Worm (Caenorhabditis elegans) whole organism, L4 larva: ENCODE measurements around the gene M60.4.

Experiments used
- F44E2.7 ChIP-seq: fragments of 200-800 bp; sonication (Bioruptor generic); IDR thresholded peaks from 2 replicates; pipeline ENCODE4 v2.1.2; 2022; ENCODE audit warnings: missing genetic modification characterization, missing compliant biosample characterization
- egl-27 ChIP-seq: sonication (generic microtip); optimal IDR thresholded peaks from 3 replicates; lab custom pipeline; 2017; ENCODE audit warnings: missing biosample characterization, missing genetic modification reagents, missing genetic modification characterization
- hlh-30 ChIP-seq: sonication (generic microtip); optimal IDR thresholded peaks from 2 replicates; lab custom pipeline; 2017; ENCODE audit warnings: antibody characterized with exemption, mild to moderate bottlenecking, missing genetic modification characterization, missing compliant biosample characterization; ENCODE audit not compliant: insufficient read depth
- lsy-2 ChIP-seq, 2 experiments: fragments of 150-350 bp in 1 of 2; sonication (generic microtip) in 1 of 2; optimal IDR thresholded peaks; 2 replicates each; lab custom pipeline; 2014 to 2017; ENCODE audit warnings: missing biosample characterization in 2 of 2, missing genetic modification characterization in 2 of 2
- nhr-76 ChIP-seq: fragments of 150-350 bp; optimal IDR thresholded peaks from 2 replicates; lab custom pipeline; 2014; ENCODE audit warnings: missing biosample characterization, missing genetic modification characterization
- nhr-77 ChIP-seq: fragments of 150-350 bp; optimal IDR thresholded peaks from 2 replicates; lab custom pipeline; 2014; ENCODE audit warnings: missing biosample characterization, missing genetic modification characterization
- rbr-2 ChIP-seq: sonication (generic microtip); optimal IDR thresholded peaks from 2 replicates; lab custom pipeline; 2016; ENCODE audit warnings: missing genotype, missing genetic modification characterization, missing compliant biosample characterization

DNA sequence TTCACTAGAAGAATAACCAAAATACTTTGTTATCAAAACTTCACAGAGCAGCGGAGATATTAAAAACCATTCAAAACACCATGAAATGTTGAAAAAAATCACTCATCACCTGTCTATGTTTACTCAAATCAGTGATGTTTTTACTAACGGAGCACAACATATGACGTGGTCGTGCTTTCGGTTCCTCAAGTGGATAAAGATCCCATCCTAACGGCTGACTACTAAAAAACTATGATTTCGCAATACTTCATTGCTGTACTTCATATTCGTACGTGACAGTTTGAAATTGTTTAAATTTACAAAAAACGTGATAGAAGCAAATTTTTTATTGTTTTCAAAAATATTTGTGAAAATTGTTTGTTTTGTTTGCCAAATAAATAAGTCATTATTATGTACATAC lies 21.6 kb upstream of the M60.4 start:
- TF ChIP-seq nhr-77 (tag; lab: Kevin White, UChicago) (no peak), F44E2.7 (GFP tag; lab: Robert Waterston, UW) (no peak), nhr-76 (tag; lab: Kevin White, UChicago) (no peak), lsy-2 (tag; optimal IDR thresholded peaks at IDR 0.05; lab: Kevin White, UChicago) (no peak), egl-27 (tag; lab: Kevin White, UChicago) (no peak), rbr-2 (tag; lab: Kevin White, UChicago) (no peak), hlh-30 (tag; lab: Kevin White, UChicago) (peak; percentile 44)
